Worm (Caenorhabditis elegans) whole organism, L2 larva: ENCODE results near the gene T25B9.2.

Experiments
- aly-2 ChIP-seq: fragments of 150-350 bp; optimal IDR thresholded peaks from 2 replicates; lab custom pipeline; 2014; ENCODE audit warnings: missing biosample characterization, missing genetic modification characterization
- mbf-1 ChIP-seq: sonication (generic microtip); optimal IDR thresholded peaks from 2 replicates; lab custom pipeline; 2017; ENCODE audit warnings: missing biosample characterization, missing genetic modification characterization
- nhr-10 ChIP-seq: sonication (generic microtip); optimal IDR thresholded peaks from 2 replicates; lab custom pipeline; 2017; ENCODE audit warnings: missing biosample characterization, missing genetic modification characterization
- nhr-129 ChIP-seq: fragments of 150-350 bp; optimal IDR thresholded peaks from 2 replicates; lab custom pipeline; 2014; ENCODE audit warnings: missing biosample characterization, missing genetic modification characterization
- nhr-23 ChIP-seq: fragments of 150-350 bp; optimal IDR thresholded peaks from 2 replicates; lab custom pipeline; 2014; ENCODE audit warnings: missing biosample characterization, missing genetic modification reagents, missing genetic modification characterization
- nhr-25 ChIP-seq: fragments of 150-350 bp; sonication (generic microtip); optimal IDR thresholded peaks from 3 replicates; lab custom pipeline; 2014; ENCODE audit warnings: missing biosample characterization, missing genetic modification characterization
- nhr-77 ChIP-seq: fragments of 150-350 bp; optimal IDR thresholded peaks from 2 replicates; lab custom pipeline; 2014; ENCODE audit warnings: missing biosample characterization, missing genetic modification characterization

DNA sequence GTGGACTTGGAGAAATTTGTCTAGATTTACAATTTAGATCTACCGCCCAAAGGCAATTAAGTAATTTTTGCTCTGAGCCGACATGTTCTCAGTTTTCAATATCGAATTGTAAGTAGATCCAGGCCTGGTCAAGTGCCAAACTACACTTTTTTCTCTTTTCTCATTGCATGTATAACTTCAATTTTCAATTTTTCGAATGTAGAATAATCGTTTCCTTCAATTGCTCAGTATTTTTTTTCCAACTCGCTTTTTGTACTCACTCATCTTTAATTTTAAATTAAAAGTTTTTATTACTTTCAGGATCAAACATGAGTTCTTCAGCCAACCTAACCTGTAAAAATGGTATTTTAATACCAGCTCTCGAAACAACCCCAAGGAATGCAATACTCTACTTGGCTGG, 35.3 kb downstream of the T25B9.2 start, which contains the start of gene ncx-3:
- TF ChIP-seq nhr-129 (tag; lab: Kevin White, UChicago) (no peak), mbf-1 (tag; lab: Kevin White, UChicago) (no peak), nhr-23 (tag; lab: Kevin White, UChicago) (no peak), nhr-25 (tag; lab: Kevin White, UChicago) (no peak), nhr-10 (tag; lab: Kevin White, UChicago) (no peak), nhr-77 (tag; lab: Kevin White, UChicago) (no peak), aly-2 (tag; lab: Kevin White, UChicago) (no peak)
